Fruit fly (Drosophila melanogaster) whole organism: Measurements from ENCODE around the gene CG5342.
A peak's percentile ranks its signal among the peaks of the same experiment; 100 is the strongest.

Source experiments
- CG8478 ChIP-seq: fragments of >200 bp; optimal IDR thresholded peaks from 2 replicates; lab custom pipeline; 2018; ENCODE audit warnings: inconsistent platforms
- Dll ChIP-seq: fragments of >200 bp; optimal IDR thresholded peaks from 2 replicates; lab custom pipeline; 2017
- EcR ChIP-seq, 2 experiments: fragments of >200 bp; optimal IDR thresholded peaks; 2 replicates each; lab custom pipeline; 2017; ENCODE audit warnings: missing biosample characterization in 2 of 2, missing genetic modification characterization in 2 of 2, missing genetic modification reagents in 2 of 2
- pan ChIP-seq: fragments of >200 bp; optimal IDR thresholded peaks from 2 replicates; lab custom pipeline; 2017
- psq ChIP-seq: fragments of >200 bp; optimal IDR thresholded peaks from 2 replicates; lab custom pipeline; 2017
- usp ChIP-seq: fragments of >200 bp; optimal IDR thresholded peaks from 2 replicates; lab custom pipeline; 2017; ENCODE audit warnings: missing biosample characterization, missing genetic modification characterization, mixed read lengths

Gene CG5342

dm6 chr3R:11563147-11563546, 15.5 kb upstream of the CG5342 start:
- TF ChIP-seq EcR (GFP tag; optimal IDR thresholded peaks at IDR 0.05; lab: Kevin White, UChicago) (no peak), Dll (lab: Kevin White, UChicago) (no peak), psq (lab: Kevin White, UChicago) (no peak), usp (no peak), CG8478 (lab: Kevin White, UChicago) (no peak), pan (lab: Kevin White, UChicago) (no peak)

dm6 chr3R:11564792-11565402, 13.7 kb upstream of the CG5342 start:
- TF ChIP-seq psq (lab: Kevin White, UChicago) = no peak

- peak; percentile 68 for TF ChIP-seq Dll (lab: Kevin White, UChicago)
- no peak for TF ChIP-seq usp
Measured at dm6 chr3R:11566769-11567570, 11.7 kb upstream of the CG5342 start, which contains the start of the genes fabp and sea. Gene fabp (minus strand): TSS chr3R:11567054. Gene sea (minus strand): TSS chr3R:11567054.

- TF ChIP-seq EcR (GFP tag; optimal IDR thresholded peaks at IDR 0.05; lab: Kevin White, UChicago) = no peak
- no peak for TF ChIP-seq usp
- no peak for TF ChIP-seq psq (lab: Kevin White, UChicago)
- no peak for TF ChIP-seq Dll (lab: Kevin White, UChicago)
- no peak for TF ChIP-seq CG8478 (lab: Kevin White, UChicago)
- no peak for TF ChIP-seq pan (lab: Kevin White, UChicago)
Measured at dm6 chr3R:11568873-11569450, 9.7 kb upstream of the CG5342 start, which contains the start of gene Mrp4. Gene Mrp4 (plus strand): TSS chr3R:11569250.

dm6 chr3R:11569993-11570392, 8.6 kb upstream of the CG5342 start:
- TF ChIP-seq EcR (GFP tag; optimal IDR thresholded peaks at IDR 0.05; lab: Kevin White, UChicago) = no peak
- no peak for TF ChIP-seq usp
- no peak for TF ChIP-seq Dll (lab: Kevin White, UChicago)
- TF ChIP-seq psq (lab: Kevin White, UChicago) = no peak
- TF ChIP-seq CG8478 (lab: Kevin White, UChicago) = no peak
- TF ChIP-seq pan (lab: Kevin White, UChicago) = no peak

- TF ChIP-seq CG8478 (lab: Kevin White, UChicago) (no peak), psq (lab: Kevin White, UChicago) (no peak), Dll (lab: Kevin White, UChicago) (no peak), pan (lab: Kevin White, UChicago) (no peak), EcR (GFP tag; optimal IDR thresholded peaks at IDR 0.05; lab: Kevin White, UChicago) (no peak), usp (no peak)
Measured at dm6 chr3R:11571408-11571807, 7.2 kb upstream of the CG5342 start.

- TF ChIP-seq CG8478 (lab: Kevin White, UChicago) (no peak), EcR (GFP tag; optimal IDR thresholded peaks at IDR 0.05; lab: Kevin White, UChicago) (no peak), Dll (lab: Kevin White, UChicago) (no peak), psq (lab: Kevin White, UChicago) (no peak)
Measured at dm6 chr3R:11581340-11582252, 3.0 kb downstream of the CG5342 start, which contains the start of gene wkd. Gene wkd (plus strand): TSS chr3R:11581576.

- TF ChIP-seq usp (no peak), pan (lab: Kevin White, UChicago) (peak; percentile 35)
Measured at dm6 chr3R:11582253-11582589, 3.6 kb downstream of the CG5342 start.

- TF ChIP-seq Dll (lab: Kevin White, UChicago) = no peak
- TF ChIP-seq EcR (GFP tag; optimal IDR thresholded peaks at IDR 0.05; lab: Kevin White, UChicago) = no peak
- TF ChIP-seq pan (lab: Kevin White, UChicago) = no peak
Measured at dm6 chr3R:11589764-11590358, 11.2 kb downstream of the CG5342 start, which contains the start of gene CG6791. Gene CG6791 (minus strand): TSS chr3R:11590146.

dm6 chr3R:11595523-11595922, 16.9 kb downstream of the CG5342 start:
- TF ChIP-seq Dll (lab: Kevin White, UChicago) = no peak
- TF ChIP-seq psq (lab: Kevin White, UChicago) = no peak
- no peak for TF ChIP-seq pan (lab: Kevin White, UChicago)
- no peak for TF ChIP-seq usp
- TF ChIP-seq CG8478 (lab: Kevin White, UChicago) = no peak
- no peak for TF ChIP-seq EcR (GFP tag; optimal IDR thresholded peaks at IDR 0.05; lab: Kevin White, UChicago)

dm6 chr3R:11603136-11603535, 24.5 kb downstream of the CG5342 start:
- TF ChIP-seq pan (lab: Kevin White, UChicago) (no peak), Dll (lab: Kevin White, UChicago) (no peak), EcR (GFP tag; optimal IDR thresholded peaks at IDR 0.05; lab: Kevin White, UChicago) (no peak), usp (no peak), CG8478 (lab: Kevin White, UChicago) (no peak), psq (lab: Kevin White, UChicago) (no peak)
